Fruit fly (Drosophila melanogaster): Measurements from ENCODE around the gene CG14151.

The CG14151 gene

dm6 chr3L:10672540-10672939, 44.3 kb upstream of the CG14151 start:
- TF ChIP-seq GATAd (GFP tag; optimal IDR thresholded peaks at IDR 0.05) (no peak), lola (GFP tag; optimal IDR thresholded peaks at IDR 0.05) (no peak), dsf (GFP tag; optimal IDR thresholded peaks at IDR 0.05; ENCODE audit: borderline replicate concordance) (no peak), sage (GFP tag; optimal IDR thresholded peaks at IDR 0.05) (no peak), Sp1 (GFP tag; optimal IDR thresholded peaks at IDR 0.05) (no peak), Rel (GFP tag; optimal IDR thresholded peaks at IDR 0.05) (no peak), Rel (tag; optimal IDR thresholded peaks at IDR 0.05) (no peak), rgr (GFP tag; optimal IDR thresholded peaks at IDR 0.05) (no peak), psq (GFP tag; optimal IDR thresholded peaks at IDR 0.05) (no peak), Vsx2 (GFP tag; optimal IDR thresholded peaks at IDR 0.05; ENCODE audit: partially characterized antibody) (no peak)

- TF ChIP-seq sv (GFP tag; optimal IDR thresholded peaks at IDR 0.05) (no peak), psq (GFP tag; optimal IDR thresholded peaks at IDR 0.05) (no peak), woc (GFP tag; optimal IDR thresholded peaks at IDR 0.05) (no peak), CG9705 (GFP tag; optimal IDR thresholded peaks at IDR 0.05) (no peak), Hr78 (GFP tag; optimal IDR thresholded peaks at IDR 0.05) (no peak), tai (GFP tag; optimal IDR thresholded peaks at IDR 0.05) (no peak), Hnf4 (GFP tag; optimal IDR thresholded peaks at IDR 0.05) (no peak), Hr83 (GFP tag; optimal IDR thresholded peaks at IDR 0.05; ENCODE audit: poor library complexity, severe bottlenecking) (no peak), Rel (GFP tag; optimal IDR thresholded peaks at IDR 0.05) (no peak), Rel (tag; optimal IDR thresholded peaks at IDR 0.05) (peak; percentile 92), brk (GFP tag; optimal IDR thresholded peaks at IDR 0.05) (no peak), Dfd (GFP tag; optimal IDR thresholded peaks at IDR 0.05) (peak; percentile 58), lola (GFP tag; optimal IDR thresholded peaks at IDR 0.05) (no peak), GATAd (GFP tag; optimal IDR thresholded peaks at IDR 0.05) (no peak), h (GFP tag; optimal IDR thresholded peaks at IDR 0.05) (no peak), dmrt93B (GFP tag; optimal IDR thresholded peaks at IDR 0.05) (no peak), Jra (GFP tag; optimal IDR thresholded peaks at IDR 0.05) (no peak), OdsH (GFP tag; optimal IDR thresholded peaks at IDR 0.05) (no peak)
Measured at dm6 chr3L:10669592-10670400, 41.5 kb upstream of the CG14151 start.

dm6 chr3L:10667341-10667740, 39.1 kb upstream of the CG14151 start:
- TF ChIP-seq tai (GFP tag; optimal IDR thresholded peaks at IDR 0.05) (no peak), foxo (GFP tag; optimal IDR thresholded peaks at IDR 0.05) (no peak), fru (GFP tag; optimal IDR thresholded peaks at IDR 0.05) (peak; percentile 14), rgr (GFP tag; optimal IDR thresholded peaks at IDR 0.05) (no peak), br (GFP tag; optimal IDR thresholded peaks at IDR 0.05) (no peak), dl (GFP tag; optimal IDR thresholded peaks at IDR 0.05; ENCODE audit: insufficient read depth in 1 of 2, partially characterized antibody in 2 of 2) (no peak), Hnf4 (GFP tag; optimal IDR thresholded peaks at IDR 0.05) (no peak), Dif (GFP tag; optimal IDR thresholded peaks at IDR 0.05; ENCODE audit: partially characterized antibody) (peak; percentile 15), psq (GFP tag; optimal IDR thresholded peaks at IDR 0.05) (peak; percentile 29), Rel (GFP tag; optimal IDR thresholded peaks at IDR 0.05) (no peak), Rel (tag; optimal IDR thresholded peaks at IDR 0.05) (peak; percentile 49), lola (GFP tag; optimal IDR thresholded peaks at IDR 0.05) (no peak), h (GFP tag; optimal IDR thresholded peaks at IDR 0.05) (peak; percentile 22), Hr78 (GFP tag; optimal IDR thresholded peaks at IDR 0.05) (no peak), Vsx2 (GFP tag; optimal IDR thresholded peaks at IDR 0.05; ENCODE audit: partially characterized antibody) (no peak), Dfd (GFP tag; optimal IDR thresholded peaks at IDR 0.05) (peak; percentile 38), CG9705 (GFP tag; optimal IDR thresholded peaks at IDR 0.05) (no peak), Sp1 (GFP tag; optimal IDR thresholded peaks at IDR 0.05) (no peak), sv (GFP tag; optimal IDR thresholded peaks at IDR 0.05) (no peak), dsf (GFP tag; optimal IDR thresholded peaks at IDR 0.05; ENCODE audit: borderline replicate concordance) (no peak), GATAd (GFP tag; optimal IDR thresholded peaks at IDR 0.05) (no peak), brk (GFP tag; optimal IDR thresholded peaks at IDR 0.05) (no peak), Abd-B (GFP tag; optimal IDR thresholded peaks at IDR 0.05) (no peak), OdsH (GFP tag; optimal IDR thresholded peaks at IDR 0.05) (peak; percentile 15), sage (GFP tag; optimal IDR thresholded peaks at IDR 0.05) (no peak), usp (GFP tag; optimal IDR thresholded peaks at IDR 0.05) (no peak), HLH106 (tag; optimal IDR thresholded peaks at IDR 0.05) (no peak), Myc (optimal IDR thresholded peaks at IDR 0.05) (no peak), Mio (GFP tag; optimal IDR thresholded peaks at IDR 0.05) (no peak), woc (GFP tag; optimal IDR thresholded peaks at IDR 0.05) (no peak), dmrt93B (GFP tag; optimal IDR thresholded peaks at IDR 0.05) (no peak), CG32264 (GFP tag; optimal IDR thresholded peaks at IDR 0.05) (no peak), ey (GFP tag; optimal IDR thresholded peaks at IDR 0.05) (no peak), pan (optimal IDR thresholded peaks at IDR 0.05) (no peak), N (GFP tag; optimal IDR thresholded peaks at IDR 0.05) (no peak), jim (GFP tag; optimal IDR thresholded peaks at IDR 0.05) (no peak), CrebA (GFP tag; optimal IDR thresholded peaks at IDR 0.05; ENCODE audit: borderline replicate concordance) (no peak), Hr83 (GFP tag; optimal IDR thresholded peaks at IDR 0.05; ENCODE audit: poor library complexity, severe bottlenecking) (peak; percentile 34), Jra (GFP tag; optimal IDR thresholded peaks at IDR 0.05) (peak; percentile 8)

Data from whole organism, wandering third instar larva.